Fruit fly (Drosophila melanogaster) whole organism, embryonic: Measurements from ENCODE around the gene CRIF.

Experiments used
- CG10959 ChIP-seq: fragments of 200-800 bp; sonication (Bioruptor generic); IDR thresholded peaks from 2 replicates; pipeline ENCODE4 v1.3.6; 2022; ENCODE audit warnings: missing biosample characterization, missing genetic modification characterization
- CG13287 ChIP-seq: fragments of 200-800 bp; sonication (Bioruptor generic); IDR thresholded peaks from 2 replicates; pipeline ENCODE4 v1.3.6; 2022; ENCODE audit warnings: missing biosample characterization, missing genetic modification characterization; ENCODE audit not compliant: partially characterized antibody
- CG1603 ChIP-seq: fragments of 200-800 bp; sonication (Bioruptor generic); optimal IDR thresholded peaks from 2 replicates; lab custom pipeline; 2019; ENCODE audit warnings: missing biosample characterization, mild to moderate bottlenecking, missing genetic modification characterization, moderate library complexity
- CG2120 ChIP-seq: fragments of 200-800 bp; sonication (Bioruptor generic); optimal IDR thresholded peaks from 3 replicates; lab custom pipeline; 2016; ENCODE audit warnings: missing biosample characterization, missing genetic modification characterization
- CG31224 ChIP-seq: fragments of 200-800 bp; sonication (Bioruptor generic); IDR thresholded peaks from 2 replicates; pipeline ENCODE4 v1.3.6; 2022; ENCODE audit warnings: missing biosample characterization, missing genetic modification characterization
- CG31441 ChIP-seq: fragments of 200-800 bp; sonication (Bioruptor generic); IDR thresholded peaks from 2 replicates; pipeline ENCODE4 v1.3.6; 2022; ENCODE audit warnings: missing biosample characterization, missing genetic modification characterization
- CG32532 ChIP-seq: fragments of 200-800 bp; sonication (Bioruptor generic); IDR thresholded peaks from 2 replicates; pipeline ENCODE4 v1.3.6; 2022; ENCODE audit warnings: missing biosample characterization, missing genetic modification characterization
- CG3407 ChIP-seq: fragments of 200-800 bp; sonication (Bioruptor generic); optimal IDR thresholded peaks from 2 replicates; lab custom pipeline; 2018; ENCODE audit warnings: missing biosample characterization, mild to moderate bottlenecking, missing genetic modification characterization
- CG43689 ChIP-seq: fragments of 200-800 bp; sonication (Bioruptor generic); IDR thresholded peaks from 2 replicates; pipeline ENCODE4 v1.3.6; 2022; ENCODE audit warnings: missing biosample characterization, missing genetic modification characterization
- CG4820 ChIP-seq: fragments of 200-800 bp; sonication (Bioruptor generic); optimal IDR thresholded peaks from 3 replicates; lab custom pipeline; 2016; ENCODE audit warnings: missing biosample characterization, missing genetic modification characterization
- CG6272 ChIP-seq: fragments of 200-800 bp; sonication (Bioruptor generic); IDR thresholded peaks from 2 replicates; pipeline ENCODE4 v1.3.6; 2022; ENCODE audit warnings: missing biosample characterization, missing genetic modification characterization
- CG7372 ChIP-seq: fragments of 200-800 bp; sonication (Bioruptor generic); IDR thresholded peaks from 2 replicates; pipeline ENCODE4 v1.3.6; 2022; ENCODE audit warnings: missing biosample characterization, missing genetic modification characterization
- CG7745 ChIP-seq: fragments of 200-800 bp; sonication (Bioruptor generic); optimal IDR thresholded peaks from 2 replicates; lab custom pipeline; 2018; ENCODE audit warnings: missing biosample characterization, mild to moderate bottlenecking, missing genetic modification characterization, moderate library complexity
- CG7963 ChIP-seq: fragments of 200-800 bp; sonication (Bioruptor generic); IDR thresholded peaks from 3 replicates; pipeline ENCODE4 v1.3.6; 2022; ENCODE audit warnings: missing biosample characterization, missing genetic modification characterization; ENCODE audit not compliant: partially characterized antibody
- CG7987 ChIP-seq: fragments of 200-800 bp; sonication (Bioruptor generic); optimal IDR thresholded peaks from 2 replicates; lab custom pipeline; 2018; ENCODE audit warnings: missing biosample characterization, mild to moderate bottlenecking, missing genetic modification characterization, moderate library complexity
- CG8944 ChIP-seq: fragments of 200-800 bp; sonication (Bioruptor generic); optimal IDR thresholded peaks from 3 replicates; lab custom pipeline; 2016; ENCODE audit warnings: missing biosample characterization, missing genetic modification characterization
- CG9876 ChIP-seq: fragments of 200-800 bp; sonication (Bioruptor generic); optimal IDR thresholded peaks from 2 replicates; lab custom pipeline; 2016; ENCODE audit warnings: missing biosample characterization, missing genetic modification characterization
- CTCF ChIP-seq: fragments of 200-800 bp; sonication (Bioruptor generic); optimal IDR thresholded peaks from 2 replicates; lab custom pipeline; 2017; ENCODE audit warnings: missing biosample characterization, mild to moderate bottlenecking, missing genetic modification characterization, moderate library complexity
- D19B ChIP-seq: fragments of 200-800 bp; sonication (Bioruptor generic); optimal IDR thresholded peaks from 2 replicates; lab custom pipeline; 2017; ENCODE audit warnings: missing biosample characterization, mild to moderate bottlenecking, missing genetic modification characterization
- Dad ChIP-seq: fragments of 200-800 bp; sonication (Bioruptor generic); optimal IDR thresholded peaks from 3 replicates; lab custom pipeline; 2016; ENCODE audit warnings: missing biosample characterization, missing genetic modification characterization
- Dbx ChIP-seq: fragments of 200-800 bp; sonication (Bioruptor generic); IDR thresholded peaks from 3 replicates; pipeline ENCODE4 v1.3.6; 2022; ENCODE audit warnings: missing biosample characterization, missing genetic modification characterization
- Dek ChIP-seq: fragments of 200-800 bp; sonication (Bioruptor generic); optimal IDR thresholded peaks from 3 replicates; lab custom pipeline; 2019; ENCODE audit warnings: missing biosample characterization, mild to moderate bottlenecking, missing genetic modification characterization, moderate library complexity
- H2.0 ChIP-seq: fragments of 200-800 bp; sonication (Bioruptor generic); IDR thresholded peaks from 2 replicates; pipeline ENCODE4 v1.3.6; 2022; ENCODE audit warnings: missing biosample characterization, missing genetic modification characterization
- HmgD ChIP-seq: fragments of 200-800 bp; sonication (Bioruptor generic); optimal IDR thresholded peaks from 3 replicates; lab custom pipeline; 2016; ENCODE audit warnings: missing biosample characterization, missing genetic modification characterization
- Neu2 ChIP-seq: fragments of 200-800 bp; sonication (Bioruptor generic); optimal IDR thresholded peaks from 3 replicates; lab custom pipeline; 2016; ENCODE audit warnings: missing biosample characterization, missing genetic modification characterization, borderline replicate concordance
- Nf-YC ChIP-seq: fragments of 200-800 bp; optimal IDR thresholded peaks from 3 replicates; lab custom pipeline; 2019; ENCODE audit warnings: missing biosample characterization, mild to moderate bottlenecking, missing genetic modification characterization, moderate library complexity
- NfI ChIP-seq: fragments of 200-800 bp; sonication (Bioruptor generic); optimal IDR thresholded peaks from 3 replicates; lab custom pipeline; 2018; ENCODE audit warnings: missing biosample characterization, mild to moderate bottlenecking, missing genetic modification characterization, moderate library complexity
- Optix ChIP-seq: fragments of 200-800 bp; sonication (Bioruptor generic); IDR thresholded peaks from 3 replicates; pipeline ENCODE4 v1.3.6; 2022; ENCODE audit warnings: missing biosample characterization, missing genetic modification characterization
- Sin3A ChIP-seq: fragments of >200 bp; optimal IDR thresholded peaks from 2 replicates; lab custom pipeline; 2018
- Sox100B ChIP-seq: fragments of 200-800 bp; sonication (Bioruptor generic); optimal IDR thresholded peaks from 3 replicates; lab custom pipeline; 2018; ENCODE audit warnings: missing biosample characterization, mild to moderate bottlenecking, missing genetic modification characterization
- Vsx1 ChIP-seq: fragments of 200-800 bp; sonication (Bioruptor generic); optimal IDR thresholded peaks from 2 replicates; lab custom pipeline; 2017; ENCODE audit warnings: missing biosample characterization, mild to moderate bottlenecking, missing genetic modification characterization, missing genetic modification reagents
- YL-1 ChIP-seq: fragments of 200-800 bp; sonication (Bioruptor generic); optimal IDR thresholded peaks from 3 replicates; lab custom pipeline; 2017; ENCODE audit warnings: missing biosample characterization, mild to moderate bottlenecking, missing genetic modification characterization
- bcd ChIP-seq: fragments of 200-800 bp; sonication (Bioruptor generic); optimal IDR thresholded peaks from 2 replicates; lab custom pipeline; 2017; ENCODE audit warnings: missing biosample characterization, mild to moderate bottlenecking, missing genetic modification characterization
- bigmax ChIP-seq: fragments of 200-800 bp; sonication (Bioruptor generic); optimal IDR thresholded peaks from 2 replicates; lab custom pipeline; 2018; ENCODE audit warnings: missing biosample characterization, mild to moderate bottlenecking, missing genetic modification characterization
- fd64A ChIP-seq: fragments of 200-800 bp; sonication (Bioruptor generic); optimal IDR thresholded peaks from 3 replicates; lab custom pipeline; 2018; ENCODE audit warnings: missing biosample characterization, mild to moderate bottlenecking, missing genetic modification characterization
- jumu ChIP-seq: fragments of 200-800 bp; sonication (Bioruptor generic); optimal IDR thresholded peaks from 3 replicates; lab custom pipeline; 2016; ENCODE audit warnings: missing biosample characterization, missing genetic modification characterization
- lmd ChIP-seq: fragments of 200-800 bp; sonication (Bioruptor generic); IDR thresholded peaks from 2 replicates; pipeline ENCODE4 v1.3.6; 2022; ENCODE audit warnings: missing biosample characterization, missing genetic modification characterization
- nmo ChIP-seq: fragments of 200-800 bp; sonication (Bioruptor generic); optimal IDR thresholded peaks from 2 replicates; lab custom pipeline; 2018; ENCODE audit warnings: missing biosample characterization, mild to moderate bottlenecking, missing genetic modification characterization, moderate library complexity
- prd ChIP-seq, 3 experiments: fragments of >200 bp in 2 of 3; fragments of 200-800 bp in 1 of 3; sonication (Bioruptor generic) in 1 of 3; optimal IDR thresholded peaks in 2 of 3; IDR thresholded peaks in 1 of 3; 2 replicates in 2 of 3; 3 replicates in 1 of 3; pipeline versions ENCODE4 v1.3.6 to Lab custom; 2017 to 2022; ENCODE audit warnings: missing biosample characterization in 1 of 3, missing genetic modification characterization in 1 of 3
- row ChIP-seq: fragments of 200-800 bp; sonication (Bioruptor generic); IDR thresholded peaks from 3 replicates; pipeline ENCODE4 v1.3.6; 2022; ENCODE audit warnings: missing biosample characterization, missing genetic modification characterization
- shn ChIP-seq: fragments of 200-800 bp; sonication (Bioruptor generic); optimal IDR thresholded peaks from 3 replicates; lab custom pipeline; 2016; ENCODE audit warnings: missing biosample characterization, missing genetic modification characterization
- sim ChIP-seq: fragments of 200-800 bp; sonication (Bioruptor generic); IDR thresholded peaks from 2 replicates; pipeline ENCODE4 v1.3.6; 2022; ENCODE audit warnings: missing biosample characterization, missing genetic modification characterization
- sr ChIP-seq: fragments of 200-800 bp; sonication (Bioruptor generic); IDR thresholded peaks from 3 replicates; pipeline ENCODE4 v1.3.6; 2022; ENCODE audit warnings: missing biosample characterization, missing genetic modification characterization
- tna ChIP-seq: fragments of 200-800 bp; sonication (Bioruptor generic); IDR thresholded peaks from 2 replicates; pipeline ENCODE4 v1.3.6; 2022; ENCODE audit warnings: missing biosample characterization, missing genetic modification characterization; ENCODE audit not compliant: partially characterized antibody
- trem ChIP-seq: fragments of 200-800 bp; optimal IDR thresholded peaks from 3 replicates; lab custom pipeline; 2019; ENCODE audit warnings: missing biosample characterization, mild to moderate bottlenecking, missing genetic modification characterization, moderate library complexity
- unc-4 ChIP-seq: fragments of 200-800 bp; sonication (Bioruptor generic); IDR thresholded peaks from 2 replicates; pipeline ENCODE4 v1.3.6; 2022; ENCODE audit warnings: missing biosample characterization, missing genetic modification characterization; ENCODE audit not compliant: partially characterized antibody
- usp ChIP-seq: fragments of >200 bp; optimal IDR thresholded peaks from 2 replicates; lab custom pipeline; 2017; ENCODE audit warnings: missing biosample characterization, missing genetic modification characterization
- vfl ChIP-seq: fragments of 200-800 bp; sonication (Bioruptor generic); optimal IDR thresholded peaks from 2 replicates; lab custom pipeline; 2016; ENCODE audit warnings: missing biosample characterization, missing genetic modification characterization
- vnd ChIP-seq: fragments of 200-800 bp; sonication (Bioruptor generic); IDR thresholded peaks from 3 replicates; pipeline ENCODE4 v1.3.6; 2022; ENCODE audit warnings: missing biosample characterization, missing genetic modification characterization; ENCODE audit not compliant: partially characterized antibody
- yki ChIP-seq: fragments of >200 bp; optimal IDR thresholded peaks from 3 replicates; lab custom pipeline; 2018
- zfh2 ChIP-seq: fragments of 200-800 bp; sonication (Bioruptor generic); optimal IDR thresholded peaks from 2 replicates; lab custom pipeline; 2016; ENCODE audit warnings: missing biosample characterization, missing genetic modification characterization

CRIF gene

dm6 chr3L:21568848-21569372 is at the start of gene CRIF, which contains the start of gene SMC5 (continued):
- TF ChIP-seq CG43689 (no peak), trem (tag; lab: Kevin White, UChicago) (peak; percentile 49), Nf-YC (tag; lab: Kevin White, UChicago) (peak; percentile 70), CG2120 (peak; percentile 88), NfI (no peak), Vsx1 (GFP tag; lab: Kevin White, UChicago) (no peak), lmd (GFP tag; lab: Robert Waterston, UW) (no peak; the same call in 1 of the 2 replicates), jumu (peak; percentile 50), CG7963 (GFP tag; lab: Robert Waterston, UW) (no peak), fd64A (GFP tag; lab: Kevin White, UChicago) (no peak), vnd (GFP tag; lab: Robert Waterston, UW) (no peak), usp (GFP tag; lab: Kevin White, UChicago) (no peak), row (peak; percentile 94), CG9876 (GFP tag; lab: Kevin White, UChicago) (peak; percentile 48), CTCF (GFP tag; lab: Kevin White, UChicago) (no peak), CG6272 (GFP tag; lab: Robert Waterston, UW) (no peak; the same call in 1 of the 2 replicates), nmo (GFP tag; lab: Kevin White, UChicago) (peak; percentile 81), CG13287 (GFP tag; lab: Robert Waterston, UW) (no peak; the same call in 1 of the 2 replicates), sr (GFP tag; lab: Robert Waterston, UW) (no peak), HmgD (GFP tag; lab: Kevin White, UChicago) (peak; percentile 40), prd (optimal IDR thresholded peaks at IDR 0.05; lab: Kevin White, UChicago) (no peak), prd (GFP tag; IDR thresholded peaks at IDR 0.05; lab: Robert Waterston, UW) (no peak; the same call in none of the 3 replicates), yki (no peak), CG32532 (no peak), shn (peak; percentile 62), CG1603 (peak; percentile 13), H2.0 (peak; percentile 22; the same call in 1 of the 2 replicates), D19B (GFP tag; lab: Kevin White, UChicago) (peak; percentile 31), Dbx (0 out of 3 replicates have a peak, but pooled peaks have one; percentile 45), bigmax (GFP tag; lab: Kevin White, UChicago) (no peak), CG8944 (peak; percentile 60), CG7372 (GFP tag; lab: Robert Waterston, UW) (peak; percentile 15; the same call in 1 of the 2 replicates), YL-1 (peak; percentile 11), CG3407 (GFP tag; lab: Kevin White, UChicago) (no peak), Optix (no peak), Sin3A (lab: Kevin White, UChicago) (peak; percentile 35), CG31441 (no peak; the same call in 1 of the 2 replicates), vfl (GFP tag; lab: Kevin White, UChicago) (peak; percentile 46), zfh2 (GFP tag; lab: Kevin White, UChicago) (peak; percentile 76), CG31224 (GFP tag; lab: Robert Waterston, UW) (no peak), Neu2 (peak; percentile 14), Dad (GFP tag; lab: Kevin White, UChicago) (peak; percentile 44), CG4820 (GFP tag; lab: Kevin White, UChicago) (peak; percentile 58), Sox100B (GFP tag; lab: Kevin White, UChicago) (peak; percentile 61), bcd (GFP tag; lab: Kevin White, UChicago) (no peak), sim (GFP tag; lab: Robert Waterston, UW) (no peak), unc-4 (GFP tag; lab: Robert Waterston, UW) (no peak), Dek (tag; lab: Kevin White, UChicago) (peak; percentile 54), CG7745 (tag; lab: Kevin White, UChicago) (no peak), tna (GFP tag; lab: Robert Waterston, UW) (no peak), CG10959 (no peak), CG7987 (GFP tag; lab: Kevin White, UChicago) (no peak)
